Worm (Caenorhabditis elegans): Measurements from ENCODE around the gene col-152.

DNA sequence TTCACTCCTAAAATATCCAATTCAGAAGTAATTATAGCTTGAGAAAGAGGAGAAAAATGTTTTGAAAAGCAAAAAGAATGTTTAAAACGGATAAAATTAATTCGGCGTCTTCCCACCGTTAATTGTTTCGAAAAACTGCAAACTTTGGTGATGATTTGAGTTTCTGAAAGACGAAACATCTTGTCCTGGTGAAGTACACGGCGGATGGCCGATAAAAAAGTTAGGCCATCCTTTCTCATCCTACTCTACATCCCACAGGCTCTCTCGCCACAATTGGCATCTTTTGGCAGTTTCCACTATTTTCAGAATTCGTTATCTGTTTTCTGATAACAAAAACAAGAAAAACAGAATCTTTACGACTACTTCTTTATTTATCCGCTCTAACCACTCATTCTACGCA, 34.8 kb upstream of the col-152 start, which contains the start of the genes C35A5.8 and hda-11:
- TF ChIP-seq mab-5 (tag; optimal IDR thresholded peaks at IDR 0.05), result no peak
- TF ChIP-seq ceh-39 (tag; optimal IDR thresholded peaks at IDR 0.05), result no peak
- no peak for TF ChIP-seq ces-1 (GFP tag; optimal IDR thresholded peaks at IDR 0.05)
- no peak for TF ChIP-seq ceh-83 (GFP tag; optimal IDR thresholded peaks at IDR 0.05)
- TF ChIP-seq ztf-11 (tag; optimal IDR thresholded peaks at IDR 0.05), result no peak
- TF ChIP-seq nhr-12 (tag; optimal IDR thresholded peaks at IDR 0.05), result no peak
- no peak for TF ChIP-seq sem-2 (GFP tag; optimal IDR thresholded peaks at IDR 0.05)
- no peak for TF ChIP-seq nhr-237 (tag; optimal IDR thresholded peaks at IDR 0.05)
- no peak for TF ChIP-seq unc-62 (GFP tag; optimal IDR thresholded peaks at IDR 0.05)
- no peak for TF ChIP-seq sptf-1 (tag; optimal IDR thresholded peaks at IDR 0.05)
- TF ChIP-seq mep-1 (tag; optimal IDR thresholded peaks at IDR 0.05), result peak; percentile 2
- no peak for TF ChIP-seq zip-8 (tag; optimal IDR thresholded peaks at IDR 0.05)
- TF ChIP-seq pha-4 (tag; optimal IDR thresholded peaks at IDR 0.05), result no peak
- peak; percentile 25 for TF ChIP-seq lsy-2 (tag; optimal IDR thresholded peaks at IDR 0.05)

Measured in whole organism, mixed stage, embryonic.